Worm (Caenorhabditis elegans): ENCODE measurements around the gene T28A8.2.

DNA sequence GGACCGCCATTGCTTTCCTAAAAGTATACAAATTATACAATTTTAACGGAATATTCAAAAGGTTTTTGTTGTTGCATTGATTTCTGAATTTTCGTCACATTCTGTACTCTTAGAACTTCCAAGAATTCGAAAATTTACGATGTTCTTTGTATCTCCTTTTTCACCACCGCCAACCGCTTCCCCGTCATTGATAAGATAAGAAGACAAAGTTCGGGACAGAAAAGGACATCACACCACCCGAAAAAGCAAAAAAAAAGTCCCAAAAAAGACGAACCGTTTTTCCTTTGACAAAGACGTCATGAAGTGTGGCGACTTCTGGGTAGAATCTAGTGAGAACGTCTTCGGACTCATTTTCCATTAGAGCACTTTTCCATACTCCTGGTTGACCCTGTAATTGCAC, 47.0 kb upstream of the T28A8.2 start:
- TF ChIP-seq F13C5.2 (tag; optimal IDR thresholded peaks at IDR 0.05) (no peak), ama-1 (optimal IDR thresholded peaks at IDR 0.05) (no peak), hmg-4 (GFP tag; optimal IDR thresholded peaks at IDR 0.05) (no peak), tbx-37 (GFP tag; conservative IDR thresholded peaks at IDR 0.05) (no peak), sea-1 (GFP tag; conservative IDR thresholded peaks at IDR 0.05) (no peak), scrt-1 (GFP tag; IDR thresholded peaks at IDR 0.05) (no peak)
